Worm (Caenorhabditis elegans) whole organism, L4 larva: ENCODE data around the gene ifta-2.

ENCODE experiments used
- F10B5.3 ChIP-seq: sonication (generic microtip); optimal IDR thresholded peaks from 2 replicates; lab custom pipeline; 2016; ENCODE audit warnings: mild to moderate bottlenecking, missing genetic modification characterization, missing compliant biosample characterization
- fos-1 ChIP-seq: fragments of 150-350 bp; optimal IDR thresholded peaks from 2 replicates; lab custom pipeline; 2014; ENCODE audit warnings: missing biosample characterization, missing genetic modification characterization
- lin-39 ChIP-seq: fragments of 150-350 bp; optimal IDR thresholded peaks from 2 replicates; lab custom pipeline; 2014; ENCODE audit warnings: missing biosample characterization, missing genetic modification reagents, missing genetic modification characterization
- lsy-2 ChIP-seq, 2 experiments: fragments of 150-350 bp in 1 of 2; sonication (generic microtip) in 1 of 2; optimal IDR thresholded peaks; 2 replicates each; lab custom pipeline; 2014 to 2017; ENCODE audit warnings: missing biosample characterization in 2 of 2, missing genetic modification characterization in 2 of 2

- TF ChIP-seq fos-1 (tag; lab: Kevin White, UChicago) (no peak), F10B5.3 (tag; lab: Kevin White, UChicago) (no peak), lin-39 (no peak), lsy-2 (tag; optimal IDR thresholded peaks at IDR 0.05; lab: Kevin White, UChicago) (no peak)
Measured at ce11 chrIV:17338920-17339510, 37.2 kb upstream of the ifta-2 start, which contains the start of gene C49C3.10.
